Worm (Caenorhabditis elegans): ENCODE results near the gene arcp-1.

- TF ChIP-seq unc-62 (GFP tag; optimal IDR thresholded peaks at IDR 0.05 in 1 of 2) (no peak), unc-62 (tag; optimal IDR thresholded peaks at IDR 0.05) (no peak), fos-1 (tag; optimal IDR thresholded peaks at IDR 0.05) (no peak), ztf-11 (tag; optimal IDR thresholded peaks at IDR 0.05) (no peak), nhr-237 (tag; optimal IDR thresholded peaks at IDR 0.05) (no peak)
Measured at ce11 chrIII:3716073-3716659, 43.0 kb downstream of the arcp-1 start.

Measured in whole organism, L4 larva.